Fruit fly (Drosophila melanogaster) whole organism, embryonic: ENCODE measurements around the gene CG42822.

ENCODE experiments used
- ase ChIP-seq: fragments of 200-800 bp; sonication (Bioruptor generic); IDR thresholded peaks from 3 replicates; pipeline ENCODE4 v1.3.6; 2022; ENCODE audit warnings: missing biosample characterization, missing genetic modification characterization
- chm ChIP-seq: fragments of 200-800 bp; sonication (Bioruptor generic); IDR thresholded peaks from 2 replicates; pipeline ENCODE4 v1.3.6; 2022; ENCODE audit warnings: missing biosample characterization, missing genetic modification characterization

DNA sequence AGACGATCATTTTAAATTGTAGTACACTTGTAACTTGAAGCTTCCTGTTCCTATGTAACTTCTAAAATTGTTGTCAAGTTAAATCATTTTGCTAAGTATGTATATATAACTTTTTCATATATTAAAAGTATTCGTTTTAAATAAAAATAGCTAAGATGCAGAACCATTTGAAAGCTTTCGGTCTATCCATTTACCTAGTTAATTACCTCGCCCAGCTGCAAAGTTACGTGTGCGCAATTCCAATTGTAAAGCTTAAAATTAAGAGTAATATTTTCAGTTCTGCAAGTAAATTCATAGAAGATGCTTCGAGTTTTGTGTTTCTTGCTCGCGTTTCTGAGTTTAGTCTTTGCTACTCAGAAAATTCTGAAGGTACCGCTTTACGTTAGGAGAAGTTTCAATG is 4.4 kb upstream of the CG42822 start, which contains the start of gene CG5860:
- TF ChIP-seq chm (GFP tag; lab: Robert Waterston, UW) = no peak
- TF ChIP-seq ase = no peak
